Worm (Caenorhabditis elegans) whole organism, L1 larva: ENCODE data around the gene lido-5.
A peak's percentile ranks its signal among the peaks of the same experiment; 100 is the strongest.

Experiments used
- C04F5.9 ChIP-seq: sonication (generic microtip); optimal IDR thresholded peaks from 2 replicates; lab custom pipeline; 2016; ENCODE audit warnings: missing genetic modification characterization, missing compliant biosample characterization
- F16B12.6 ChIP-seq: fragments of 150-350 bp; optimal IDR thresholded peaks from 2 replicates; lab custom pipeline; 2014; ENCODE audit warnings: missing biosample characterization, missing genetic modification characterization
- Y116A8C.19 ChIP-seq: sonication (generic microtip); optimal IDR thresholded peaks from 2 replicates; lab custom pipeline; 2016; ENCODE audit warnings: missing compliant biosample characterization, missing genetic modification characterization, borderline replicate concordance
- aha-1 ChIP-seq: fragments of 150-350 bp; optimal IDR thresholded peaks from 2 replicates; lab custom pipeline; 2014; ENCODE audit warnings: missing biosample characterization, missing genetic modification characterization
- alr-1 ChIP-seq: fragments of 200-800 bp; sonication (Bioruptor generic); optimal IDR thresholded peaks from 2 replicates; lab custom pipeline; 2018; ENCODE audit warnings: borderline replicate concordance, mild to moderate bottlenecking, missing genetic modification characterization, missing compliant biosample characterization
- blmp-1 ChIP-seq: fragments of 150-350 bp; optimal IDR thresholded peaks from 2 replicates; lab custom pipeline; 2014; ENCODE audit warnings: missing biosample characterization, missing genetic modification characterization
- ceh-88 ChIP-seq: fragments of 200-800 bp; sonication (Bioruptor generic); IDR thresholded peaks from 2 replicates; pipeline ENCODE4 v1.3.6; 2022; ENCODE audit warnings: missing genetic modification characterization, missing compliant biosample characterization
- dpl-1 ChIP-seq, 3 experiments: fragments of 150-350 bp in 2 of 3; sonication (generic microtip) in 1 of 3; optimal IDR thresholded peaks; 2 replicates each; lab custom pipeline; 2014 to 2017; ENCODE audit warnings: missing biosample characterization in 3 of 3, missing genetic modification characterization in 3 of 3, missing genetic modification reagents in 3 of 3
- dsc-1 ChIP-seq: sonication (generic microtip); optimal IDR thresholded peaks from 2 replicates; lab custom pipeline; 2016; ENCODE audit warnings: mild to moderate bottlenecking, missing genetic modification characterization, missing compliant biosample characterization
- efl-1 ChIP-seq, 4 experiments: fragments of 150-350 bp; optimal IDR thresholded peaks in 3 of 4; peaks in 1 of 4; 1 replicate in 1 of 4; 2 replicates in 3 of 4; lab custom pipeline; 2014; ENCODE audit warnings: missing biosample characterization in 2 of 4, missing genetic modification characterization in 2 of 4, missing genetic modification reagents in 2 of 4
- egl-27 ChIP-seq, 2 experiments: fragments of 150-350 bp in 1 of 2; sonication (generic microtip); optimal IDR thresholded peaks; 3 replicates each; lab custom pipeline; 2017 to 2018; ENCODE audit warnings: missing biosample characterization in 2 of 2, missing genetic modification characterization in 2 of 2, missing genetic modification reagents in 2 of 2
- elt-3 ChIP-seq, 6 experiments: fragments of 150-350 bp in 1 of 6; sonication (generic microtip); optimal IDR thresholded peaks; 2 replicates each; lab custom pipeline; 2017 to 2018; ENCODE audit warnings: missing biosample characterization in 6 of 6, missing genetic modification characterization in 6 of 6, inconsistent platforms in 1 of 6
- fkh-4 ChIP-seq: sonication (generic microtip); optimal IDR thresholded peaks from 2 replicates; lab custom pipeline; 2016; ENCODE audit warnings: missing compliant biosample characterization, missing genetic modification characterization, borderline replicate concordance
- fos-1 ChIP-seq: fragments of 150-350 bp; optimal IDR thresholded peaks from 2 replicates; lab custom pipeline; 2014; ENCODE audit warnings: missing biosample characterization, missing genetic modification characterization
- grh-1 ChIP-seq: fragments of 200-800 bp; sonication (Bioruptor generic); IDR thresholded peaks from 2 replicates; pipeline ENCODE4 v1.3.6; 2022; ENCODE audit warnings: missing genetic modification reagents, missing genetic modification characterization, missing compliant biosample characterization
- hpl-2 ChIP-seq: fragments of 150-350 bp; optimal IDR thresholded peaks from 2 replicates; lab custom pipeline; 2014; ENCODE audit warnings: missing biosample characterization, missing genetic modification reagents, missing genetic modification characterization
- isw-1 ChIP-seq: fragments of 200-800 bp; sonication (Bioruptor generic); IDR thresholded peaks from 2 replicates; pipeline ENCODE4 v1.3.6; 2022; ENCODE audit warnings: missing genetic modification characterization, missing compliant biosample characterization
- jun-1 ChIP-seq: fragments of 150-350 bp; optimal IDR thresholded peaks from 2 replicates; lab custom pipeline; 2014; ENCODE audit warnings: missing biosample characterization, missing genetic modification reagents, missing genetic modification characterization
- lin-14 ChIP-seq: fragments of 200-800 bp; sonication (Bioruptor generic); optimal IDR thresholded peaks from 2 replicates; lab custom pipeline; 2018; ENCODE audit warnings: mild to moderate bottlenecking, missing genetic modification characterization, moderate library complexity, missing compliant biosample characterization
- lin-35 ChIP-seq, 2 experiments: fragments of 150-350 bp; optimal IDR thresholded peaks; 2 replicates each; lab custom pipeline; 2014; ENCODE audit warnings: missing biosample characterization in 2 of 2, missing genetic modification characterization in 2 of 2, missing genetic modification reagents in 2 of 2
- lin-39 ChIP-seq: fragments of 150-350 bp; optimal IDR thresholded peaks from 2 replicates; lab custom pipeline; 2014; ENCODE audit warnings: missing biosample characterization, missing genetic modification reagents, missing genetic modification characterization
- mab-9 ChIP-seq: fragments of 200-800 bp; sonication (Bioruptor generic); IDR thresholded peaks from 2 replicates; pipeline ENCODE4 v1.3.6; 2022; ENCODE audit warnings: missing genetic modification reagents, missing genetic modification characterization, missing compliant biosample characterization
- mdl-1 ChIP-seq, 2 experiments: fragments of 150-350 bp; optimal IDR thresholded peaks; 2 replicates each; lab custom pipeline; 2014 to 2017; ENCODE audit warnings: missing biosample characterization in 2 of 2, missing genetic modification characterization in 2 of 2, inconsistent platforms in 1 of 2
- mep-1 ChIP-seq: fragments of 150-350 bp; optimal IDR thresholded peaks from 2 replicates; lab custom pipeline; 2014; ENCODE audit warnings: missing biosample characterization, missing genetic modification characterization
- nhr-12 ChIP-seq: sonication (generic microtip); optimal IDR thresholded peaks from 2 replicates; lab custom pipeline; 2017; ENCODE audit warnings: missing biosample characterization, missing genetic modification characterization
- nhr-20 ChIP-seq: sonication (generic microtip); optimal IDR thresholded peaks from 2 replicates; lab custom pipeline; 2016; ENCODE audit warnings: mild to moderate bottlenecking, missing genetic modification characterization, missing compliant biosample characterization
- nhr-28 ChIP-seq: fragments of 150-350 bp; optimal IDR thresholded peaks from 2 replicates; lab custom pipeline; 2014; ENCODE audit warnings: missing biosample characterization, missing genetic modification characterization
- nhr-47 ChIP-seq: sonication (generic microtip); optimal IDR thresholded peaks from 2 replicates; lab custom pipeline; 2016; ENCODE audit warnings: mild to moderate bottlenecking, missing genetic modification characterization, moderate library complexity, missing compliant biosample characterization
- nhr-76 ChIP-seq: sonication (generic microtip); optimal IDR thresholded peaks from 2 replicates; lab custom pipeline; 2017; ENCODE audit warnings: missing biosample characterization, missing genetic modification characterization
- nhr-77 ChIP-seq: fragments of 150-350 bp; optimal IDR thresholded peaks from 2 replicates; lab custom pipeline; 2014; ENCODE audit warnings: missing biosample characterization, missing genetic modification characterization
- nhr-84 ChIP-seq: sonication (generic microtip); optimal IDR thresholded peaks from 2 replicates; lab custom pipeline; 2017; ENCODE audit warnings: missing biosample characterization, missing genetic modification characterization
- nhr-85 ChIP-seq: sonication (generic microtip); peaks from one replicate; lab custom pipeline; 2016; ENCODE audit warnings: missing genetic modification characterization, inconsistent platforms, missing compliant biosample characterization
- pag-3 ChIP-seq: sonication (generic microtip); optimal IDR thresholded peaks from 2 replicates; lab custom pipeline; 2017; ENCODE audit warnings: missing genetic modification characterization, mild to moderate bottlenecking, missing compliant biosample characterization, antibody characterized with exemption, borderline replicate concordance; ENCODE audit not compliant: insufficient read depth
- pax-3 ChIP-seq: fragments of 200-800 bp; sonication (Bioruptor generic); optimal IDR thresholded peaks from 2 replicates; lab custom pipeline; 2018; ENCODE audit warnings: mild to moderate bottlenecking, missing genetic modification characterization, moderate library complexity, missing compliant biosample characterization
- rnt-1 ChIP-seq: sonication (generic microtip); optimal IDR thresholded peaks from 2 replicates; lab custom pipeline; 2016; ENCODE audit warnings: mild to moderate bottlenecking, missing genetic modification characterization, moderate library complexity, missing compliant biosample characterization
- snu-23 ChIP-seq: sonication (generic microtip); optimal IDR thresholded peaks from 2 replicates; lab custom pipeline; 2016; ENCODE audit warnings: missing genetic modification characterization, missing compliant biosample characterization
- sox-4 ChIP-seq: sonication (generic microtip); optimal IDR thresholded peaks from 2 replicates; lab custom pipeline; 2016; ENCODE audit warnings: missing genetic modification characterization, missing compliant biosample characterization
- sptf-1 ChIP-seq: fragments of 150-350 bp; optimal IDR thresholded peaks from 2 replicates; lab custom pipeline; 2014; ENCODE audit warnings: missing biosample characterization, missing genetic modification characterization
- unc-130 ChIP-seq: fragments of 150-350 bp; optimal IDR thresholded peaks from 2 replicates; lab custom pipeline; 2017; ENCODE audit warnings: missing biosample characterization, missing genetic modification characterization, inconsistent platforms
- unc-30 ChIP-seq: sonication (generic microtip); optimal IDR thresholded peaks from 2 replicates; lab custom pipeline; 2017; ENCODE audit warnings: missing biosample characterization, missing genetic modification characterization
- unc-62 ChIP-seq: fragments of 150-350 bp; optimal IDR thresholded peaks from 2 replicates; lab custom pipeline; 2014; ENCODE audit warnings: missing biosample characterization, missing genetic modification reagents, missing genetic modification characterization
- unc-86 ChIP-seq: sonication (generic microtip); optimal IDR thresholded peaks from 2 replicates; lab custom pipeline; 2016; ENCODE audit warnings: missing genetic modification characterization, missing compliant biosample characterization
- zip-4 ChIP-seq: fragments of 200-800 bp; sonication (Bioruptor generic); optimal IDR thresholded peaks from 2 replicates; lab custom pipeline; 2018; ENCODE audit warnings: mild to moderate bottlenecking, missing genetic modification characterization, moderate library complexity, missing compliant biosample characterization
- ztf-4 ChIP-seq: fragments of 150-350 bp; optimal IDR thresholded peaks from 2 replicates; lab custom pipeline; 2014; ENCODE audit warnings: missing biosample characterization, missing genetic modification characterization

Gene lido-5

ce11 chrX:17092416-17092815 is 18.0 kb downstream of the lido-5 start, which contains the start of gene sod-3 (continued):
- TF ChIP-seq unc-86 (no peak), zip-4 (GFP tag; lab: Kevin White, UChicago) (no peak), efl-1 (optimal IDR thresholded peaks at IDR 0.05; lab: Kevin White, UChicago) (no peak), efl-1 (GFP tag; optimal IDR thresholded peaks at IDR 0.05 in 1 of 2; lab: Kevin White, UChicago) (no peak)
- TF ChIP-seq, all 84 proteins: peak for 0

- TF ChIP-seq ceh-88 (GFP tag; lab: Robert Waterston, UW) (no peak), nhr-20 (tag; lab: Kevin White, UChicago) (no peak), unc-86 (no peak), mdl-1 (tag; optimal IDR thresholded peaks at IDR 0.05; lab: Kevin White, UChicago) (no peak), alr-1 (tag; lab: Kevin White, UChicago) (no peak), nhr-76 (tag; lab: Kevin White, UChicago) (no peak), fkh-4 (tag; lab: Kevin White, UChicago) (no peak), jun-1 (no peak), unc-130 (no peak)
These were observed 29.6 kb downstream of the lido-5 start, which contains the start of the genes irld-23 and C08A9.10 for ce11 chrX:17080635-17081376. Gene irld-23 (minus strand): TSS chrX:17080685. Gene C08A9.10 (plus strand): TSS chrX:17081179.

- no peak for TF ChIP-seq nhr-28
- TF ChIP-seq efl-1 (optimal IDR thresholded peaks at IDR 0.05; lab: Kevin White, UChicago) = no peak
- peak in 1 of 2 experiments; percentile 13 for TF ChIP-seq efl-1 (GFP tag; optimal IDR thresholded peaks at IDR 0.05 in 1 of 2; lab: Kevin White, UChicago)
These were observed 38.4 kb downstream of the lido-5 start, which contains the start of gene C30G4.4 for ce11 chrX:17072088-17072487. Gene C30G4.4 (minus strand): TSS chrX:17072188.

- TF ChIP-seq pax-3 (tag; lab: Kevin White, UChicago) (no peak), mep-1 (tag; lab: Kevin White, UChicago) (no peak), hpl-2 (GFP tag; lab: Kevin White, UChicago) (no peak), blmp-1 (peak; percentile 91), mab-9 (GFP tag; lab: Robert Waterston, UW) (no peak), nhr-20 (tag; lab: Kevin White, UChicago) (peak; percentile 12), sptf-1 (tag; lab: Kevin White, UChicago) (no peak), aha-1 (no peak), lin-35 (GFP tag; optimal IDR thresholded peaks at IDR 0.05; lab: Kevin White, UChicago) (no peak), unc-30 (tag; lab: Kevin White, UChicago) (no peak), unc-130 (no peak), egl-27 (tag; optimal IDR thresholded peaks at IDR 0.05; lab: Kevin White, UChicago) (no peak), rnt-1 (tag; lab: Kevin White, UChicago) (no peak), C04F5.9 (tag; lab: Kevin White, UChicago) (no peak), ztf-4 (tag; lab: Kevin White, UChicago) (no peak), F16B12.6 (tag; lab: Kevin White, UChicago) (no peak), grh-1 (GFP tag; lab: Robert Waterston, UW) (no peak), fos-1 (tag; lab: Kevin White, UChicago) (no peak), nhr-76 (tag; lab: Kevin White, UChicago) (no peak), elt-3 (tag; optimal IDR thresholded peaks at IDR 0.05; lab: Kevin White, UChicago) (peak in 1 of 6 experiments; percentile 75), Y116A8C.19 (tag; lab: Kevin White, UChicago) (no peak), pag-3 (tag; lab: Kevin White, UChicago) (no peak), dpl-1 (GFP tag; optimal IDR thresholded peaks at IDR 0.05; lab: Kevin White, UChicago) (no peak), nhr-77 (tag; lab: Kevin White, UChicago) (no peak), isw-1 (no peak), nhr-28 (no peak), snu-23 (GFP tag; lab: Kevin White, UChicago) (peak; percentile 18), sox-4 (tag; lab: Kevin White, UChicago) (no peak), lin-14 (GFP tag; lab: Kevin White, UChicago) (peak; percentile 59), unc-62 (no peak), dsc-1 (no peak), lin-39 (tag; lab: Kevin White, UChicago) (no peak), nhr-47 (tag; lab: Kevin White, UChicago) (no peak), nhr-85 (tag; lab: Kevin White, UChicago) (peak; percentile 78), nhr-12 (tag; lab: Kevin White, UChicago) (no peak), nhr-84 (tag; lab: Kevin White, UChicago) (no peak)
These were observed 40.0 kb downstream of the lido-5 start for ce11 chrX:17070495-17070894.
